Worm (Caenorhabditis elegans) whole organism, young adult: Measurements from ENCODE around the gene znf-593.

ENCODE experiments used
- B0261.1 ChIP-seq: sonication (generic microtip); optimal IDR thresholded peaks from 2 replicates; lab custom pipeline; 2016; ENCODE audit warnings: mild to moderate bottlenecking, missing genetic modification characterization, moderate library complexity, missing compliant biosample characterization
- C06A6.2 ChIP-seq: fragments of 200-800 bp; sonication (Bioruptor generic); conservative IDR thresholded peaks from 2 replicates; pipeline ENCODE4 v1.3.6; 2022; ENCODE audit warnings: missing genetic modification characterization, missing compliant biosample characterization
- C17E4.6 ChIP-seq: fragments of 200-800 bp; sonication (Bioruptor generic); IDR thresholded peaks from 2 replicates; pipeline ENCODE4 v1.3.6; 2022; ENCODE audit warnings: missing genetic modification reagents, missing genetic modification characterization, missing compliant biosample characterization
- F37B4.10 ChIP-seq: fragments of 200-800 bp; sonication (Bioruptor generic); IDR thresholded peaks from 2 replicates; pipeline ENCODE4 v1.3.6; 2022; ENCODE audit warnings: missing genetic modification characterization, missing compliant biosample characterization
- F52B5.7 ChIP-seq: sonication (generic microtip); optimal IDR thresholded peaks from 2 replicates; lab custom pipeline; 2016; ENCODE audit warnings: mild to moderate bottlenecking, missing genetic modification characterization, missing compliant biosample characterization
- F57A8.1 ChIP-seq: fragments of 200-800 bp; sonication (Bioruptor generic); optimal IDR thresholded peaks from 2 replicates; lab custom pipeline; 2018; ENCODE audit warnings: mild to moderate bottlenecking, missing genetic modification characterization, moderate library complexity, missing compliant biosample characterization
- K11D2.4 ChIP-seq: fragments of 200-800 bp; sonication (Bioruptor generic); IDR thresholded peaks from 2 replicates; pipeline ENCODE4 v1.3.6; 2022; ENCODE audit warnings: missing genetic modification reagents, missing genetic modification characterization, missing compliant biosample characterization
- K12H6.12 ChIP-seq: fragments of 200-800 bp; sonication (Bioruptor generic); optimal IDR thresholded peaks from 2 replicates; lab custom pipeline; 2018; ENCODE audit warnings: mild to moderate bottlenecking, missing genetic modification characterization, missing compliant biosample characterization
- Y53F4B.3 ChIP-seq: fragments of 200-800 bp; sonication (Bioruptor generic); IDR thresholded peaks from 2 replicates; pipeline ENCODE4 v1.3.6; 2022; ENCODE audit warnings: missing genetic modification reagents, missing genetic modification characterization, missing compliant biosample characterization
- Y56A3A.18 ChIP-seq: fragments of 200-800 bp; sonication (Bioruptor generic); IDR thresholded peaks from 2 replicates; pipeline ENCODE4 v1.3.6; 2022; ENCODE audit warnings: missing genetic modification reagents, missing genetic modification characterization, missing compliant biosample characterization
- Y67H2A.10 ChIP-seq: fragments of 200-800 bp; sonication (Bioruptor generic); conservative IDR thresholded peaks from 2 replicates; pipeline ENCODE4 v1.3.6; 2022; ENCODE audit warnings: missing genetic modification reagents, missing genetic modification characterization, missing compliant biosample characterization
- ama-1 ChIP-seq, 3 experiments: fragments of 150-350 bp in 1 of 3; sonication (generic microtip) in 2 of 3; optimal IDR thresholded peaks; 2 replicates each; lab custom pipeline; 2014 to 2018; ENCODE audit warnings: missing biosample characterization in 2 of 3, missing genetic modification characterization in 2 of 3, missing genetic modification reagents in 2 of 3
- athp-1 ChIP-seq: sonication (generic microtip); optimal IDR thresholded peaks from 2 replicates; lab custom pipeline; 2017; ENCODE audit warnings: mild to moderate bottlenecking, missing genetic modification characterization, missing compliant biosample characterization
- attf-6 ChIP-seq: fragments of 200-800 bp; sonication (Bioruptor generic); IDR thresholded peaks from 2 replicates; pipeline ENCODE4 v1.3.6; 2022; ENCODE audit warnings: missing genetic modification reagents, missing genetic modification characterization, missing compliant biosample characterization
- ceh-100 ChIP-seq: fragments of 200-800 bp; sonication (Bioruptor generic); IDR thresholded peaks from 2 replicates; pipeline ENCODE4 v1.3.6; 2022; ENCODE audit warnings: missing genetic modification reagents, missing genetic modification characterization, missing compliant biosample characterization
- ceh-27 ChIP-seq: fragments of 200-800 bp; sonication (Bioruptor generic); optimal IDR thresholded peaks from 2 replicates; lab custom pipeline; 2018; ENCODE audit warnings: mild to moderate bottlenecking, missing genetic modification characterization, moderate library complexity, missing compliant biosample characterization
- ceh-58 ChIP-seq: fragments of 200-800 bp; sonication (Bioruptor generic); IDR thresholded peaks from 2 replicates; pipeline ENCODE4 v1.3.6; 2022; ENCODE audit warnings: missing genetic modification characterization, missing compliant biosample characterization
- ceh-79 ChIP-seq: sonication (generic microtip); optimal IDR thresholded peaks from 2 replicates; lab custom pipeline; 2017; ENCODE audit warnings: mild to moderate bottlenecking, missing genetic modification characterization, missing compliant biosample characterization
- die-1 ChIP-seq: sonication (generic microtip); optimal IDR thresholded peaks from 2 replicates; lab custom pipeline; 2016; ENCODE audit warnings: missing genotype, mild to moderate bottlenecking, missing genetic modification characterization, missing compliant biosample characterization
- efl-1 ChIP-seq: fragments of 150-350 bp; optimal IDR thresholded peaks from 2 replicates; lab custom pipeline; 2014; ENCODE audit warnings: missing biosample characterization, missing genetic modification reagents, missing genetic modification characterization
- egl-18 ChIP-seq: fragments of 200-800 bp; sonication (Bioruptor generic); IDR thresholded peaks from 2 replicates; pipeline ENCODE4 v1.3.6; 2022; ENCODE audit warnings: missing genetic modification reagents, missing genetic modification characterization, missing compliant biosample characterization
- egl-44 ChIP-seq: fragments of 200-800 bp; sonication (Bioruptor generic); IDR thresholded peaks from 2 replicates; pipeline ENCODE4 v1.3.6; 2022; ENCODE audit warnings: missing genetic modification reagents, missing genetic modification characterization, missing compliant biosample characterization
- egrh-3 ChIP-seq: fragments of 200-800 bp; sonication (Bioruptor generic); IDR thresholded peaks from 2 replicates; pipeline ENCODE4 v1.3.6; 2022; ENCODE audit warnings: missing genetic modification reagents, missing genetic modification characterization, missing compliant biosample characterization
- ekl-4 ChIP-seq: fragments of 200-800 bp; sonication (Bioruptor generic); IDR thresholded peaks from 2 replicates; pipeline ENCODE4 v1.3.6; 2022; ENCODE audit warnings: missing genetic modification reagents, missing genetic modification characterization, missing compliant biosample characterization
- gei-17 ChIP-seq: fragments of 200-800 bp; sonication (Bioruptor generic); optimal IDR thresholded peaks from 2 replicates; lab custom pipeline; 2018; ENCODE audit warnings: mild to moderate bottlenecking, missing genetic modification characterization, missing compliant biosample characterization
- hmg-1.2 ChIP-seq: fragments of 200-800 bp; sonication (Bioruptor generic); IDR thresholded peaks from 2 replicates; pipeline ENCODE4 v1.3.6; 2022; ENCODE audit warnings: missing genetic modification reagents, missing genetic modification characterization, missing compliant biosample characterization
- hrde-1 ChIP-seq: sonication (generic microtip); optimal IDR thresholded peaks from 2 replicates; lab custom pipeline; 2016; ENCODE audit warnings: missing genetic modification characterization, mild to moderate bottlenecking, missing compliant biosample characterization, moderate library complexity, missing genotype, missing genetic modification reagents, borderline replicate concordance
- lin-26 ChIP-seq: fragments of 200-800 bp; sonication (Bioruptor generic); IDR thresholded peaks from 2 replicates; pipeline ENCODE4 v1.3.6; 2022; ENCODE audit warnings: missing genetic modification reagents, missing genetic modification characterization, missing compliant biosample characterization
- madf-8 ChIP-seq: fragments of 200-800 bp; sonication (Bioruptor generic); conservative IDR thresholded peaks from 2 replicates; pipeline ENCODE4 v1.3.6; 2022; ENCODE audit warnings: missing genetic modification reagents, missing genetic modification characterization, missing compliant biosample characterization
- nfya-2 ChIP-seq: fragments of 200-800 bp; sonication (Bioruptor generic); IDR thresholded peaks from 2 replicates; pipeline ENCODE4 v1.3.6; 2022; ENCODE audit warnings: missing genetic modification reagents, missing genetic modification characterization, missing compliant biosample characterization
- nhr-179 ChIP-seq: sonication (generic microtip); optimal IDR thresholded peaks from 2 replicates; lab custom pipeline; 2016; ENCODE audit warnings: mild to moderate bottlenecking, missing genetic modification characterization, missing compliant biosample characterization
- nhr-80 ChIP-seq: sonication (generic microtip); optimal IDR thresholded peaks from 2 replicates; lab custom pipeline; 2016; ENCODE audit warnings: missing genetic modification characterization, missing compliant biosample characterization
- rpc-1 ChIP-seq, 2 experiments: fragments of 150-350 bp in 1 of 2; sonication (generic microtip) in 1 of 2; optimal IDR thresholded peaks; 2 replicates each; lab custom pipeline; 2014 to 2018; ENCODE audit warnings: missing biosample characterization in 1 of 2, missing genetic modification characterization in 1 of 2, missing genetic modification reagents in 1 of 2, missing genotype in 1 of 2
- snpc-1.3 ChIP-seq: sonication (generic microtip); optimal IDR thresholded peaks from 2 replicates; lab custom pipeline; 2017; ENCODE audit warnings: missing genetic modification characterization, mild to moderate bottlenecking, missing compliant biosample characterization, antibody characterized with exemption, moderate library complexity, missing genotype, missing genetic modification reagents; ENCODE audit not compliant: insufficient read depth
- snpc-4 ChIP-seq, 5 experiments: fragments of 150-350 bp in 1 of 5; sonication (generic microtip) in 4 of 5; optimal IDR thresholded peaks; 2 replicates each; lab custom pipeline; 2014 to 2018; ENCODE audit warnings: missing genetic modification characterization in 5 of 5, missing biosample characterization in 3 of 5, antibody characterized with exemption in 2 of 5, mild to moderate bottlenecking in 2 of 5, missing compliant biosample characterization in 2 of 5, missing genotype in 2 of 5, moderate library complexity in 2 of 5, missing genetic modification reagents in 1 of 5
- sptf-2 ChIP-seq: fragments of 200-800 bp; sonication (Bioruptor generic); optimal IDR thresholded peaks from 2 replicates; lab custom pipeline; 2018; ENCODE audit warnings: mild to moderate bottlenecking, missing genetic modification characterization, missing compliant biosample characterization
- tlf-1 ChIP-seq: fragments of 200-800 bp; sonication (Bioruptor generic); optimal IDR thresholded peaks from 2 replicates; lab custom pipeline; 2018; ENCODE audit warnings: mild to moderate bottlenecking, missing genetic modification characterization, missing compliant biosample characterization
- unc-62 ChIP-seq: fragments of 150-350 bp; optimal IDR thresholded peaks from 2 replicates; lab custom pipeline; 2014; ENCODE audit warnings: missing biosample characterization, missing genetic modification reagents, missing genetic modification characterization
- ztf-3 ChIP-seq: fragments of 200-800 bp; sonication (Bioruptor generic); optimal IDR thresholded peaks from 2 replicates; lab custom pipeline; 2018; ENCODE audit warnings: mild to moderate bottlenecking, missing genetic modification characterization, missing compliant biosample characterization
- ztf-6 ChIP-seq: fragments of 200-800 bp; sonication (Bioruptor generic); IDR thresholded peaks from 2 replicates; pipeline ENCODE4 v1.3.6; 2022; ENCODE audit warnings: missing genetic modification reagents, missing genetic modification characterization, missing compliant biosample characterization

znf-593 gene

ce11 chrIII:11900022-11900421 lies 18.5 kb downstream of the znf-593 start:
- TF ChIP-seq C06A6.2 (GFP tag; lab: Robert Waterston, UW): no peak
- TF ChIP-seq Y53F4B.3 (GFP tag; lab: Robert Waterston, UW): no peak
- no peak for TF ChIP-seq ceh-58
- no peak for TF ChIP-seq ztf-6 (GFP tag; lab: Robert Waterston, UW)
- TF ChIP-seq unc-62: no peak
- TF ChIP-seq attf-6 (GFP tag; lab: Robert Waterston, UW): no peak
- TF ChIP-seq efl-1: no peak
- TF ChIP-seq snpc-1.3 (tag; lab: Kevin White, UChicago): no peak
- no peak for TF ChIP-seq nhr-179 (tag; lab: Kevin White, UChicago)
- no peak for TF ChIP-seq hrde-1 (tag; lab: Kevin White, UChicago)
- TF ChIP-seq K12H6.12 (tag; lab: Kevin White, UChicago): no peak
- TF ChIP-seq hmg-1.2 (GFP tag; lab: Robert Waterston, UW): no peak
- no peak for TF ChIP-seq rpc-1 (optimal IDR thresholded peaks at IDR 0.05; lab: Kevin White, UChicago)
- no peak for TF ChIP-seq rpc-1 (tag; optimal IDR thresholded peaks at IDR 0.05; lab: Kevin White, UChicago)
- no peak for TF ChIP-seq sptf-2 (GFP tag; lab: Kevin White, UChicago)
- no peak for TF ChIP-seq egl-44 (GFP tag; lab: Robert Waterston, UW)
- no peak for TF ChIP-seq tlf-1 (GFP tag; lab: Kevin White, UChicago)
- TF ChIP-seq, all 124 proteins: peak for 0

ce11 chrIII:11898169-11898568 lies 20.4 kb downstream of the znf-593 start, which contains the start of gene tsen-2:
tsen-2 (minus strand) TSS chrIII:11898269.
- no peak for TF ChIP-seq ekl-4 (GFP tag; lab: Robert Waterston, UW)
- no peak for TF ChIP-seq Y56A3A.18 (GFP tag; lab: Robert Waterston, UW)
- TF ChIP-seq Y67H2A.10 (GFP tag; lab: Robert Waterston, UW): no peak
- TF ChIP-seq egl-18 (GFP tag; lab: Robert Waterston, UW): no peak
- no peak for TF ChIP-seq snpc-4 (GFP tag; optimal IDR thresholded peaks at IDR 0.05; lab: Kevin White, UChicago)
- no peak for TF ChIP-seq snpc-4 (tag; optimal IDR thresholded peaks at IDR 0.05; lab: Kevin White, UChicago)
- no peak for TF ChIP-seq athp-1 (tag; lab: Kevin White, UChicago)
- TF ChIP-seq nhr-179 (tag; lab: Kevin White, UChicago): no peak
- no peak for TF ChIP-seq nhr-80 (tag; lab: Kevin White, UChicago)
- TF ChIP-seq B0261.1 (tag; lab: Kevin White, UChicago): no peak
- TF ChIP-seq ceh-100 (GFP tag; lab: Robert Waterston, UW): no peak
- no peak for TF ChIP-seq F37B4.10 (GFP tag; lab: Robert Waterston, UW)
- no peak for TF ChIP-seq madf-8
- no peak for TF ChIP-seq ztf-3 (GFP tag; lab: Kevin White, UChicago)
- TF ChIP-seq K12H6.12 (tag; lab: Kevin White, UChicago): no peak
- TF ChIP-seq snpc-1.3 (tag; lab: Kevin White, UChicago): no peak
- no peak for TF ChIP-seq tlf-1 (GFP tag; lab: Kevin White, UChicago)
- TF ChIP-seq ceh-27 (GFP tag; lab: Kevin White, UChicago): no peak
- no peak for TF ChIP-seq ceh-79 (tag; lab: Kevin White, UChicago)
- TF ChIP-seq nfya-2: no peak
- TF ChIP-seq, all 124 proteins: peak for 0

- TF ChIP-seq C17E4.6 (GFP tag; lab: Robert Waterston, UW) (no peak), ama-1 (optimal IDR thresholded peaks at IDR 0.05; lab: Kevin White, UChicago) (no peak), ama-1 (GFP tag; optimal IDR thresholded peaks at IDR 0.05; lab: Kevin White, UChicago) (no peak), egrh-3 (no peak), F52B5.7 (tag; lab: Kevin White, UChicago) (no peak), Y67H2A.10 (GFP tag; lab: Robert Waterston, UW) (no peak), F57A8.1 (no peak), die-1 (no peak), snpc-1.3 (tag; lab: Kevin White, UChicago) (no peak), ceh-58 (no peak), athp-1 (tag; lab: Kevin White, UChicago) (no peak), lin-26 (GFP tag; lab: Robert Waterston, UW) (no peak), K11D2.4 (GFP tag; lab: Robert Waterston, UW) (no peak), gei-17 (GFP tag; lab: Kevin White, UChicago) (no peak)
Observed at ce11 chrIII:11896652-11897051, 21.9 kb downstream of the znf-593 start.
